Fruit fly (Drosophila melanogaster): ENCODE measurements around the gene Rab3GAP1.

Rab3GAP1 gene

DNA sequence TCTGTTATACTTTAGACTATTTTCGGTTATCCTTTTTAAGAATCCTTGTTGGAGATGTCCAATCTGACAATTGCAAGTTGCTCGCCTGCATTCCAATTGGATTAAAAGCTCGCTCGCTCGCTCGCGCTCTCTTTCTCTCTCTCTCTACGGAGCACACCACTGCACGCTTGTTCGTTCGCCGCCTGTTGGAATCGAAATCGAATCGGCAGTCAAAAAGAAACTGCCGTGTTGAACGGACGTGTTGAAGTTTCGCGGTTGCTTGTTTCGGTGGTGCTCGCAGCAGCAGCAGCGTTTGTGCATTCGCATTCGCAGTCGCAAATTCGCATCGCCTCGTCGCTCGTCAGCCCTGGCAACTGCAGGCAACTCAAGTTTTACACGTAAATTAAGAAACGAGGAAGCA lies 40.1 kb upstream of the Rab3GAP1 start, which contains the start of gene chinmo:
TSS of gene chinmo (plus strand) at position 206 of the 400 bp plus-strand sequence.
- TF ChIP-seq Crg-1 (GFP tag; optimal IDR thresholded peaks at IDR 0.05): no peak

DNA sequence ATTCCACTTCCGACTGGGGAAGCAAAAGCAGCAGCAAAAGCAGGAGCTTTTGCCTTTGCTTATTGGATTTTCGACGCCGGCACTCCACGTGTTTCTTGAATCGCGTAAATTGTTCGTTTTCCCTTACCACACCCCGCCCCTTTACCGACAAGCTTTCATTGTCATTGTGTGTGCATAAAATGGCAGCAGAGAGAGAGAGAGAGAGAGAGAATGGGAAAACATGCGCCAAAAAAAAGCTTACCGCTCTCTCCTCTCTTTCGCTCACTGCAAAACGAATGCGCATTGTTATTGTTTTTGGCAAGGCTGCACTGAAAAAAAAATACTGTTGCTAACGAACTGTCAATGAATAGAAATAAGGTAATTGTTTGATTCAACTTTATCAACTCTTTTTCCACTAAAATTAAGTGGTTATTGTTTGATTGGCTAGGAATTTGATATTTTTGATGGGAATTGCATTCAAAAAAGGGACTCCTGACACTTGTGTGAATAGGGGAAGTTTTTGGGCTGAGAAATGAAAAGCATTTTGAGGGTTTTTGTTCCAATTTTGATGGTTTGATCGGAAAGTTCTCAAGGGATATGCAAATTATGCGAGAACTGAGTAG lies 39.0 kb upstream of the Rab3GAP1 start:
- no peak for TF ChIP-seq Clk (GFP tag; optimal IDR thresholded peaks at IDR 0.05)
- TF ChIP-seq pad (GFP tag; optimal IDR thresholded peaks at IDR 0.05): peak; percentile 18
- TF ChIP-seq toe (GFP tag; optimal IDR thresholded peaks at IDR 0.05): peak; percentile 2
- TF ChIP-seq CG7045 (GFP tag; optimal IDR thresholded peaks at IDR 0.05): no peak
- no peak for TF ChIP-seq cnc (optimal IDR thresholded peaks at IDR 0.05)
- no peak for TF ChIP-seq bab1 (GFP tag; optimal IDR thresholded peaks at IDR 0.05)
- no peak for TF ChIP-seq Crg-1 (GFP tag; optimal IDR thresholded peaks at IDR 0.05)
- TF ChIP-seq cic (GFP tag; optimal IDR thresholded peaks at IDR 0.05): peak; percentile 29
- peak; percentile 84 for TF ChIP-seq Mnt (GFP tag; optimal IDR thresholded peaks at IDR 0.05)
- TF ChIP-seq Hr96 (GFP tag; optimal IDR thresholded peaks at IDR 0.05): no peak
- no peak for TF ChIP-seq CG33017 (tag; optimal IDR thresholded peaks at IDR 0.05)

DNA sequence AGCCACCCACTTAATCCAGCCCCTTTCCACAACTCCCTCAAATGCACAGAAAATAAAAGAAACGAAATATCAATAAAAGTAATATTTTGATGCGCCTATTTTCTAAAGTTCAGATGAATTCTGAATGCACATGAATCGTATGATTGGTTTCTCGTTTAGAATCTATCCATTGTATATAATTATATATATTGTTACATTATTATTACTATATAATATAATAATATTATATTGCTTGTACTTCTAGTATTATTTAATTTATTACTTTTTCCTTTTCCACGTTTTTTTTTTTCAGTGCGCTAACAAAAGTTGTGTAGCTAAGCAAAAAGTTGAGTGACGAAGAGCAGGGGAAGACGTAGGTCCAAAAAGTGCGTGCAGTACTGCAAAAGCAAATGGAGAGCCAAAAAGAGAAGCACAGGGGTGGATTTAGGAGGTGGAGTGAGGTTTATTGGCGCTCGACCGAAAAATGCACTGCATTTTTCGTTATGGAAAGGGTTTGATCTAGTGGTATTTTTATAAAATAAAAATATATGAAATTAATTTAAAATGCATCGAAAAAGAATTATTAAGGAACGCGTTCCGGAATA lies 38.4 kb upstream of the Rab3GAP1 start:
- TF ChIP-seq cic (GFP tag; optimal IDR thresholded peaks at IDR 0.05): no peak
- TF ChIP-seq CG7101 (tag; optimal IDR thresholded peaks at IDR 0.05): peak; percentile 44
- no peak for TF ChIP-seq Mnt (GFP tag; optimal IDR thresholded peaks at IDR 0.05)
- TF ChIP-seq CG7045 (GFP tag; optimal IDR thresholded peaks at IDR 0.05): peak; percentile 52
- TF ChIP-seq pad (GFP tag; optimal IDR thresholded peaks at IDR 0.05): peak; percentile 56
- peak; percentile 21 for TF ChIP-seq CG12768 (GFP tag; optimal IDR thresholded peaks at IDR 0.05)
- no peak for TF ChIP-seq tj (GFP tag; optimal IDR thresholded peaks at IDR 0.05)
- peak; percentile 21 for TF ChIP-seq CG11617 (GFP tag; optimal IDR thresholded peaks at IDR 0.05)
- peak; percentile 48 for TF ChIP-seq CG14711 (tag; optimal IDR thresholded peaks at IDR 0.05)
- TF ChIP-seq CG1620 (GFP tag; optimal IDR thresholded peaks at IDR 0.05): peak; percentile 1
- peak; percentile 35 for TF ChIP-seq CG33017 (tag; optimal IDR thresholded peaks at IDR 0.05)

DNA sequence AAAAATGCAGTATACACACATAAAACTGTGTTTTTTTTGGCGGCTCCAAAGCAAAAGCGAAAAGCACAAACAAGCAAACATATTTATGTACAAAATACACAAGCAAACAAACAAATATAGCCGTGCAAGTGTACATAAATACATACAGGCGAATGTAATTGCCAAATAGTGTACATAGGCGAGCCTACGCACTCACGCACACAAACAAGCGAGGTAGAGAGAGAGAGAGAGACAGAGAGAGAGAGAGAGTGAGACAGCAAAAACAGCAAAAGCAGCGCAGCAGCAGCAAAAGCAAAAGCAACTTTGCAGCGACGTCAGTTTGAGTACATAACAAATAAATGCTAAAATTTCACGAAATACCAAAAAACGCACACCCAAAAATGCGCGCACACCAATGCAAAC lies 37.7 kb upstream of the Rab3GAP1 start:
- TF ChIP-seq CG5204 (GFP tag; optimal IDR thresholded peaks at IDR 0.05) (no peak), tj (GFP tag; optimal IDR thresholded peaks at IDR 0.05) (no peak), kay (GFP tag; ENCODE audit: borderline replicate concordance) (no peak), ovo (GFP tag; optimal IDR thresholded peaks at IDR 0.05) (no peak), CG1620 (GFP tag; optimal IDR thresholded peaks at IDR 0.05) (no peak), Crg-1 (GFP tag; optimal IDR thresholded peaks at IDR 0.05) (no peak), CG12768 (GFP tag; optimal IDR thresholded peaks at IDR 0.05) (no peak), toe (GFP tag; optimal IDR thresholded peaks at IDR 0.05) (no peak), cic (GFP tag; optimal IDR thresholded peaks at IDR 0.05) (no peak), cnc (optimal IDR thresholded peaks at IDR 0.05) (no peak), Hr96 (GFP tag; optimal IDR thresholded peaks at IDR 0.05) (no peak), CG33017 (tag; optimal IDR thresholded peaks at IDR 0.05) (no peak)

DNA sequence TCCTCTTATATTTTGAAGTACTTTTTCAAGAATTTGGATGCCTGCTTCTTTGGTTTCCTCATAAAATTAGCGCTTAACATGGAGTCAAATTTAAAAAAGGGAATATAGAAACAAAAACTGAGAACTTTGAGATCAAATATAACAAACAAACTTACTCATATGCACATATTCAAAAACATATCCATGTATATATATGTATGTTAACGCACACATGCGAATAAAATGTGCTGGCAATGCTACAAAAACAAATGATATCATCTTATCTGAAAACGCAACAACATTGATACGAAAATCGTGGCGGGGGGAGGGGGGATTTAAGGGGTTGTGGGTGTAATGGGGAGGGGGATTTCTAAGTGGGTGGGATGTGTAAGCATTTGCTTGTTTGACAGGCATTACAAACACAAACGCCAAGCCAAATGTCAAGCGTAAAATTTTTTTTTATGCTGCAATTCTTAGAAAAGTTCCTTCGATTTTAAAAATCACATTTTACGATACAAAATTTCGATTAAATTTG lies 37.1 kb upstream of the Rab3GAP1 start:
- TF ChIP-seq cnc (optimal IDR thresholded peaks at IDR 0.05) (no peak), CG14711 (tag; optimal IDR thresholded peaks at IDR 0.05) (no peak), pad (GFP tag; optimal IDR thresholded peaks at IDR 0.05) (no peak), cic (GFP tag; optimal IDR thresholded peaks at IDR 0.05) (no peak), CG7101 (tag; optimal IDR thresholded peaks at IDR 0.05) (no peak), CG12768 (GFP tag; optimal IDR thresholded peaks at IDR 0.05) (no peak), CG1620 (GFP tag; optimal IDR thresholded peaks at IDR 0.05) (no peak), ovo (GFP tag; optimal IDR thresholded peaks at IDR 0.05) (no peak)

DNA sequence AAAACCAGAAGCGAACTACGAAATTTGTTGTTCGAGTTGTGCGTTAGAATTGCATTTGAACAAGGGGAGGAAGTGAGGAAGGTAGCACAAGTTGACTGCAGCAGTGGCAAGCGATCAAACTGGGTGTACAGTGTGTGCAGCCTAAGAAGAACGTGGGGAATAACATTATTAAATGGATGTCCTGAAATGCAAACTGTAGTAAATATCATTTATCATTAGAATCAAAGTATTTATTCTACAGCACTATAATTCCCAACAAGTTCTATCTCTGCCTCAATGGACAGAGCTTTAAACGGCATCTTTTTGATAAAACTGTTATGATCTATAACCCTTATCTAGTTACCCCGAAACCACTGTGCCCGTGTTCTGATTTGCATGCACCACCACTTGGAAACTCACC lies 35.5 kb upstream of the Rab3GAP1 start:
- TF ChIP-seq pad (GFP tag; optimal IDR thresholded peaks at IDR 0.05): no peak
- TF ChIP-seq CG7101 (tag; optimal IDR thresholded peaks at IDR 0.05): no peak
- no peak for TF ChIP-seq bab1 (GFP tag; optimal IDR thresholded peaks at IDR 0.05)
- TF ChIP-seq cic (GFP tag; optimal IDR thresholded peaks at IDR 0.05): no peak

DNA sequence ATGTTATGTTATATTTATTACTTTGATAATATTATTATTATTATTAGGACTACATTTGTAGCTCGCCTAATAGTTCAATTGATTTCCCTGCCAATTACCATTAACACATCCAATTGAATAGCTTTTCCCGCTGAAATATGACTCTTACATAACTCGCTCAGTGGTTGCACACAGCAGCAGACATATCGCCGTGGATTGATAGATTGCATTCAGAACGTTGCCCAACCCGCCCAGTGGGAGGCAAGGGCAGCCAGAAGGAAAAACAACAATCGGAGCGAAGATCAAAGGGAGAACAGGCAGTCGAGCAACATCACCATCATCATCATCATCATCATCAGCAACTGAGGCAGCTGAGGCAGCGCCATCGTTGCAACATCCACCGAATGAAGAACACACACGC lies 35.1 kb upstream of the Rab3GAP1 start:
- TF ChIP-seq CG33017 (tag; optimal IDR thresholded peaks at IDR 0.05) (no peak), toe (GFP tag; optimal IDR thresholded peaks at IDR 0.05) (no peak), Hr96 (GFP tag; optimal IDR thresholded peaks at IDR 0.05) (no peak), Mnt (GFP tag; optimal IDR thresholded peaks at IDR 0.05) (no peak), CG5204 (GFP tag; optimal IDR thresholded peaks at IDR 0.05) (no peak), tj (GFP tag; optimal IDR thresholded peaks at IDR 0.05) (no peak), CG7101 (tag; optimal IDR thresholded peaks at IDR 0.05) (no peak), cic (GFP tag; optimal IDR thresholded peaks at IDR 0.05) (no peak), bab1 (GFP tag; optimal IDR thresholded peaks at IDR 0.05) (no peak), pad (GFP tag; optimal IDR thresholded peaks at IDR 0.05) (no peak), cnc (optimal IDR thresholded peaks at IDR 0.05) (no peak), CG1620 (GFP tag; optimal IDR thresholded peaks at IDR 0.05) (no peak), Clk (GFP tag; optimal IDR thresholded peaks at IDR 0.05) (no peak), CG7045 (GFP tag; optimal IDR thresholded peaks at IDR 0.05) (no peak), CG14711 (tag; optimal IDR thresholded peaks at IDR 0.05) (no peak), CG12768 (GFP tag; optimal IDR thresholded peaks at IDR 0.05) (no peak), kay (GFP tag; ENCODE audit: borderline replicate concordance) (no peak), ovo (GFP tag; optimal IDR thresholded peaks at IDR 0.05) (no peak), Crg-1 (GFP tag; optimal IDR thresholded peaks at IDR 0.05) (no peak)

All from whole organism, adult.